Fruit fly (Drosophila melanogaster) whole organism, embryonic: ENCODE results near the gene CG14036.

ENCODE experiments used
- ATbp ChIP-seq: fragments of 200-800 bp; sonication (Bioruptor generic); optimal IDR thresholded peaks from 2 replicates; lab custom pipeline; 2017; ENCODE audit warnings: missing biosample characterization, mild to moderate bottlenecking, missing genetic modification characterization, missing genetic modification reagents
- Atf-2 ChIP-seq: fragments of 200-800 bp; sonication (Bioruptor generic); optimal IDR thresholded peaks from 2 replicates; lab custom pipeline; 2016; ENCODE audit warnings: missing biosample characterization, missing genetic modification characterization
- Bdp1 ChIP-seq: fragments of 200-800 bp; sonication (Bioruptor generic); optimal IDR thresholded peaks from 3 replicates; lab custom pipeline; 2016; ENCODE audit warnings: missing biosample characterization, missing genetic modification characterization
- BtbVII ChIP-seq: fragments of 200-800 bp; sonication (Bioruptor generic); optimal IDR thresholded peaks from 3 replicates; lab custom pipeline; 2017; ENCODE audit warnings: missing biosample characterization, mild to moderate bottlenecking, missing genetic modification characterization
- C15 ChIP-seq: fragments of 200-800 bp; sonication (Bioruptor generic); IDR thresholded peaks from 3 replicates; pipeline ENCODE4 v1.3.6; 2022; ENCODE audit warnings: missing biosample characterization, missing genetic modification characterization
- CG10147 ChIP-seq: fragments of 200-800 bp; sonication (Bioruptor generic); optimal IDR thresholded peaks from 2 replicates; lab custom pipeline; 2019; ENCODE audit warnings: missing biosample characterization, mild to moderate bottlenecking, missing genetic modification characterization, moderate library complexity
- CG1024 ChIP-seq: fragments of 200-800 bp; sonication (Bioruptor generic); IDR thresholded peaks from 2 replicates; pipeline ENCODE4 v1.3.6; 2022; ENCODE audit warnings: missing biosample characterization, missing genetic modification characterization
- CG10321 ChIP-seq: fragments of 200-800 bp; sonication (Bioruptor generic); IDR thresholded peaks from 2 replicates; pipeline ENCODE4 v1.3.6; 2022; ENCODE audit warnings: missing biosample characterization, missing genetic modification characterization
- CG12391 ChIP-seq: fragments of 200-800 bp; sonication (Bioruptor generic); optimal IDR thresholded peaks from 3 replicates; lab custom pipeline; 2018; ENCODE audit warnings: missing biosample characterization, mild to moderate bottlenecking, missing genetic modification characterization, moderate library complexity
- CG12744 ChIP-seq: fragments of 200-800 bp; sonication (Bioruptor generic); optimal IDR thresholded peaks from 2 replicates; lab custom pipeline; 2016; ENCODE audit warnings: missing biosample characterization, missing genetic modification characterization
- CG16815 ChIP-seq: fragments of 200-800 bp; sonication (Bioruptor generic); optimal IDR thresholded peaks from 3 replicates; lab custom pipeline; 2017; ENCODE audit warnings: missing biosample characterization, mild to moderate bottlenecking, missing genetic modification characterization
- CG17568 ChIP-seq: fragments of 200-800 bp; sonication (Bioruptor generic); optimal IDR thresholded peaks from 2 replicates; lab custom pipeline; 2018; ENCODE audit warnings: missing biosample characterization, mild to moderate bottlenecking, missing genetic modification characterization, moderate library complexity
- CG18764 ChIP-seq: fragments of 200-800 bp; sonication (Bioruptor generic); optimal IDR thresholded peaks from 3 replicates; lab custom pipeline; 2016; ENCODE audit warnings: missing biosample characterization, missing genetic modification characterization
- CG2875 ChIP-seq: fragments of 200-800 bp; sonication (Bioruptor generic); optimal IDR thresholded peaks from 2 replicates; lab custom pipeline; 2017; ENCODE audit warnings: missing biosample characterization, mild to moderate bottlenecking, missing genetic modification characterization, missing genetic modification reagents
- CG30431 ChIP-seq: fragments of 200-800 bp; sonication (Bioruptor generic); optimal IDR thresholded peaks from 2 replicates; lab custom pipeline; 2017; ENCODE audit warnings: missing biosample characterization, missing genetic modification characterization
- CG3281 ChIP-seq: fragments of 200-800 bp; sonication (Bioruptor generic); optimal IDR thresholded peaks from 3 replicates; lab custom pipeline; 2017; ENCODE audit warnings: missing biosample characterization, mild to moderate bottlenecking, missing genetic modification characterization
- CG3407 ChIP-seq: fragments of 200-800 bp; sonication (Bioruptor generic); optimal IDR thresholded peaks from 2 replicates; lab custom pipeline; 2018; ENCODE audit warnings: missing biosample characterization, mild to moderate bottlenecking, missing genetic modification characterization
- CG3726 ChIP-seq: fragments of 200-800 bp; sonication (Bioruptor generic); IDR thresholded peaks from 3 replicates; pipeline ENCODE4, ENCODE4 v1.3.6; 2022; ENCODE audit warnings: missing biosample characterization, missing genetic modification characterization
- CG3838 ChIP-seq: fragments of 200-800 bp; sonication (Bioruptor generic); optimal IDR thresholded peaks from 3 replicates; lab custom pipeline; 2016; ENCODE audit warnings: missing biosample characterization, missing genetic modification characterization
- CG6175 ChIP-seq: fragments of 200-800 bp; sonication (Bioruptor generic); IDR thresholded peaks from 3 replicates; pipeline ENCODE4 v1.3.6; 2022; ENCODE audit warnings: missing biosample characterization, missing genetic modification characterization
- CG6791 ChIP-seq: fragments of 200-800 bp; sonication (Bioruptor generic); IDR thresholded peaks from 3 replicates; pipeline ENCODE4 v1.3.6; 2022; ENCODE audit warnings: missing biosample characterization, missing genetic modification characterization; ENCODE audit not compliant: partially characterized antibody
- E2f1 ChIP-seq: fragments of 200-800 bp; sonication (Bioruptor generic); IDR thresholded peaks from 2 replicates; pipeline ENCODE4 v1.3.6; 2022; ENCODE audit warnings: missing biosample characterization, missing genetic modification characterization
- Fer3 ChIP-seq: fragments of 200-800 bp; sonication (Bioruptor generic); optimal IDR thresholded peaks from 2 replicates; lab custom pipeline; 2018; ENCODE audit warnings: missing biosample characterization, mild to moderate bottlenecking, missing genetic modification characterization, moderate library complexity
- HmgD ChIP-seq: fragments of 200-800 bp; sonication (Bioruptor generic); optimal IDR thresholded peaks from 3 replicates; lab custom pipeline; 2016; ENCODE audit warnings: missing biosample characterization, missing genetic modification characterization
- Hmx ChIP-seq: fragments of 200-800 bp; sonication (Bioruptor generic); optimal IDR thresholded peaks from 2 replicates; lab custom pipeline; 2016; ENCODE audit warnings: missing biosample characterization, missing genetic modification characterization
- Hr3 ChIP-seq: fragments of 200-800 bp; sonication (Bioruptor generic); optimal IDR thresholded peaks from 3 replicates; lab custom pipeline; 2016; ENCODE audit warnings: missing biosample characterization, missing genetic modification characterization
- Hsf ChIP-seq: fragments of 200-800 bp; sonication (Bioruptor generic); optimal IDR thresholded peaks from 3 replicates; lab custom pipeline; 2016; ENCODE audit warnings: missing biosample characterization, missing genetic modification characterization
- Meics ChIP-seq: fragments of 200-800 bp; sonication (Bioruptor generic); optimal IDR thresholded peaks from 2 replicates; lab custom pipeline; 2017; ENCODE audit warnings: missing biosample characterization, mild to moderate bottlenecking, missing genetic modification characterization
- NK7.1 ChIP-seq: fragments of 200-800 bp; sonication (Bioruptor generic); optimal IDR thresholded peaks from 3 replicates; lab custom pipeline; 2016; ENCODE audit warnings: missing biosample characterization, missing genetic modification characterization
- NfI ChIP-seq: fragments of 200-800 bp; sonication (Bioruptor generic); optimal IDR thresholded peaks from 3 replicates; lab custom pipeline; 2018; ENCODE audit warnings: missing biosample characterization, mild to moderate bottlenecking, missing genetic modification characterization, moderate library complexity
- Usf ChIP-seq: fragments of 200-800 bp; sonication (Bioruptor generic); optimal IDR thresholded peaks from 2 replicates; lab custom pipeline; 2017; ENCODE audit warnings: missing genotype, missing biosample characterization, missing genetic modification characterization
- ab ChIP-seq: fragments of 200-800 bp; sonication (Bioruptor generic); optimal IDR thresholded peaks from 2 replicates; lab custom pipeline; 2016; ENCODE audit warnings: missing biosample characterization, missing genetic modification characterization
- ash1 ChIP-seq: fragments of 200-800 bp; sonication (Bioruptor generic); optimal IDR thresholded peaks from 2 replicates; lab custom pipeline; 2018; ENCODE audit warnings: missing biosample characterization, mild to moderate bottlenecking, missing genetic modification characterization
- bcd ChIP-seq: fragments of 200-800 bp; sonication (Bioruptor generic); optimal IDR thresholded peaks from 2 replicates; lab custom pipeline; 2017; ENCODE audit warnings: missing biosample characterization, mild to moderate bottlenecking, missing genetic modification characterization
- bowl ChIP-seq: fragments of 200-800 bp; sonication (Bioruptor generic); IDR thresholded peaks from 2 replicates; pipeline ENCODE4 v1.3.6; 2022; ENCODE audit warnings: missing biosample characterization, missing genetic modification characterization
- cato ChIP-seq: fragments of 200-800 bp; sonication (Bioruptor generic); optimal IDR thresholded peaks from 2 replicates; lab custom pipeline; 2016; ENCODE audit warnings: missing biosample characterization, missing genetic modification characterization, borderline replicate concordance
- chn ChIP-seq: fragments of 200-800 bp; sonication (Bioruptor generic); optimal IDR thresholded peaks from 2 replicates; lab custom pipeline; 2016; ENCODE audit warnings: missing biosample characterization, missing genetic modification characterization
- danr ChIP-seq: fragments of 200-800 bp; sonication (Bioruptor generic); IDR thresholded peaks from 2 replicates; pipeline ENCODE4 v1.3.6; 2022; ENCODE audit warnings: missing biosample characterization, missing genetic modification characterization
- dati ChIP-seq: fragments of 200-800 bp; sonication (Bioruptor generic); IDR thresholded peaks from 2 replicates; pipeline ENCODE4 v1.3.6; 2022; ENCODE audit warnings: missing biosample characterization, missing genetic modification characterization
- dimm ChIP-seq: fragments of 200-800 bp; sonication (Bioruptor generic); IDR thresholded peaks from 2 replicates; pipeline ENCODE4 v1.3.6; 2022; ENCODE audit warnings: missing biosample characterization, missing genetic modification characterization
- dmrt11E ChIP-seq: fragments of 200-800 bp; sonication (Bioruptor generic); optimal IDR thresholded peaks from 3 replicates; lab custom pipeline; 2018; ENCODE audit warnings: missing biosample characterization, mild to moderate bottlenecking, missing genetic modification characterization, moderate library complexity
- ems ChIP-seq: fragments of 200-800 bp; sonication (Bioruptor generic); optimal IDR thresholded peaks from 3 replicates; lab custom pipeline; 2016; ENCODE audit warnings: missing biosample characterization, missing genetic modification characterization
- eve ChIP-seq, 2 experiments: fragments of >200 bp; optimal IDR thresholded peaks; 2 replicates each; lab custom pipeline; 2017; ENCODE audit warnings: missing biosample characterization in 2 of 2, missing genetic modification characterization in 2 of 2
- gsb ChIP-seq: fragments of 200-800 bp; sonication (Bioruptor generic); IDR thresholded peaks from 2 replicates; pipeline ENCODE4 v1.3.6; 2022; ENCODE audit warnings: missing biosample characterization, missing genetic modification characterization
- jing ChIP-seq: fragments of 200-800 bp; sonication (Bioruptor generic); optimal IDR thresholded peaks from 2 replicates; lab custom pipeline; 2018; ENCODE audit warnings: missing biosample characterization, mild to moderate bottlenecking, missing genetic modification characterization
- knrl ChIP-seq: fragments of 200-800 bp; sonication (Bioruptor generic); IDR thresholded peaks from 3 replicates; pipeline ENCODE4 v1.3.6; 2022; ENCODE audit warnings: missing biosample characterization, missing genetic modification characterization; ENCODE audit not compliant: partially characterized antibody
- mirr ChIP-seq: fragments of 200-800 bp; sonication (Bioruptor generic); optimal IDR thresholded peaks from 3 replicates; lab custom pipeline; 2018; ENCODE audit warnings: missing biosample characterization, mild to moderate bottlenecking, missing genetic modification characterization
- scrt ChIP-seq: fragments of 200-800 bp; sonication (Bioruptor generic); optimal IDR thresholded peaks from 2 replicates; lab custom pipeline; 2018; ENCODE audit warnings: missing biosample characterization, mild to moderate bottlenecking, missing genetic modification characterization, moderate library complexity
- tgo ChIP-seq: fragments of 200-800 bp; sonication (Bioruptor generic); IDR thresholded peaks from 3 replicates; pipeline ENCODE4 v1.3.6; 2022; ENCODE audit warnings: missing biosample characterization, missing genetic modification characterization
- unpg ChIP-seq: fragments of 200-800 bp; sonication (Bioruptor generic); optimal IDR thresholded peaks from 3 replicates; lab custom pipeline; 2018; ENCODE audit warnings: missing biosample characterization, mild to moderate bottlenecking, missing genetic modification characterization, moderate library complexity
- usp ChIP-seq: fragments of >200 bp; optimal IDR thresholded peaks from 2 replicates; lab custom pipeline; 2017; ENCODE audit warnings: missing biosample characterization, missing genetic modification characterization
- wdn ChIP-seq: fragments of 200-800 bp; sonication (Bioruptor generic); IDR thresholded peaks from 2 replicates; pipeline ENCODE4 v1.3.6; 2022; ENCODE audit warnings: missing biosample characterization, missing genetic modification characterization

CG14036 gene

DNA sequence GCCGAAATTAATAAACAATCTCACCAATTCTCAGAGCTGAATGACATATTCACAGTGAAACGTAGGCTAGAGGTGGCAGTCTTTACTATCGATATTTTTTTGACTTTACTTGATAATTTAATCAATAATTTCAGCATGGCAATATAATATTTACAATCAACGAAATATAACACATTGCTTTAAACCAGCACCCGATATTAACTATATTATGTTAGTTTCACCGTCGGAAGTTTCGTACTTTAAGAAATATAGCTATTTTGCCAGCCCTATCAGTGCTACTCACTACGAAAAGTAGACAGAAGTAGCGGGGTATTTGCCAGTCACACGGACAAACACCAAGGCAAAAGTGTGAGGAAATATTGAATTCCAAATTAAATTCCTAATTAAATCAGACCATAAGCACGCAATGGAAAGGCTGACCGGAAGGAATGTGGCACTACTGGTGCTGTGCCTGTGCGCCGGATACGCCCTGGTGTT is 44.0 kb downstream of the CG14036 start, which contains the start of the genes CG31917, Tfb5 and SelT (continued):
- TF ChIP-seq ems (GFP tag; lab: Kevin White, UChicago) = peak; percentile 8
- TF ChIP-seq Hr3 = peak; percentile 53
- TF ChIP-seq CG2875 = no peak
- TF ChIP-seq E2f1 (GFP tag; lab: Robert Waterston, UW) = no peak
- peak; percentile 59 for TF ChIP-seq NfI (GFP tag; lab: Kevin White, UChicago)
- no peak for TF ChIP-seq eve (GFP tag; optimal IDR thresholded peaks at IDR 0.05; lab: Kevin White, UChicago)
- no peak for TF ChIP-seq CG3281 (GFP tag; lab: Kevin White, UChicago)
- peak; percentile 40 for TF ChIP-seq CG12744 (GFP tag; lab: Kevin White, UChicago)
- peak; percentile 8 for TF ChIP-seq cato (GFP tag; lab: Kevin White, UChicago)
- TF ChIP-seq mirr (GFP tag; lab: Kevin White, UChicago) = no peak
- TF ChIP-seq bcd (GFP tag; lab: Kevin White, UChicago) = peak; percentile 32
- TF ChIP-seq wdn (GFP tag; lab: Robert Waterston, UW) = peak; percentile 31; the same call in 1 of the 2 replicates
- TF ChIP-seq C15 (GFP tag; lab: Robert Waterston, UW) = no peak
- no peak for TF ChIP-seq scrt (GFP tag; lab: Kevin White, UChicago)
- no peak for TF ChIP-seq Bdp1 (GFP tag; lab: Kevin White, UChicago)
- TF ChIP-seq CG16815 (GFP tag; lab: Kevin White, UChicago) = no peak
- TF ChIP-seq CG6791 (GFP tag; lab: Robert Waterston, UW) = peak; percentile 57; the same call in 2 of the 3 replicates
- no peak for TF ChIP-seq CG10147 (GFP tag; lab: Kevin White, UChicago)
- peak; percentile 80 for TF ChIP-seq knrl (GFP tag; lab: Robert Waterston, UW)
- no peak for TF ChIP-seq ab (GFP tag; lab: Kevin White, UChicago)
- no peak for TF ChIP-seq ash1 (GFP tag; lab: Kevin White, UChicago)
- TF ChIP-seq dmrt11E (tag; lab: Kevin White, UChicago) = peak; percentile 52
- no peak for TF ChIP-seq NK7.1 (GFP tag; lab: Kevin White, UChicago)
- TF ChIP-seq dimm = no peak
- no peak for TF ChIP-seq CG10321 (GFP tag; lab: Robert Waterston, UW)
- no peak for TF ChIP-seq CG18764 (GFP tag; lab: Kevin White, UChicago)
- peak; percentile 18 for TF ChIP-seq Fer3 (tag; lab: Kevin White, UChicago)
- peak; percentile 10 for TF ChIP-seq Usf (GFP tag; lab: Kevin White, UChicago)
- peak; percentile 82 for TF ChIP-seq CG12391 (tag; lab: Kevin White, UChicago)
- no peak for TF ChIP-seq jing (GFP tag; lab: Kevin White, UChicago)
- no peak for TF ChIP-seq Hmx
- TF ChIP-seq bowl (GFP tag; lab: Robert Waterston, UW) = no peak
- TF ChIP-seq CG3726 = no peak
- TF ChIP-seq CG3407 (GFP tag; lab: Kevin White, UChicago) = no peak
- peak; percentile 30 for TF ChIP-seq Atf-2 (GFP tag; lab: Kevin White, UChicago)
- peak; percentile 34; the same call in 1 of the 2 replicates for TF ChIP-seq danr (GFP tag; lab: Robert Waterston, UW)
- peak; percentile 62 for TF ChIP-seq HmgD (GFP tag; lab: Kevin White, UChicago)
- TF ChIP-seq CG30431 (GFP tag; lab: Kevin White, UChicago) = no peak
- TF ChIP-seq unpg (GFP tag; lab: Kevin White, UChicago) = peak; percentile 68
- no peak for TF ChIP-seq ATbp (GFP tag; lab: Kevin White, UChicago)
- TF ChIP-seq dati (GFP tag; lab: Robert Waterston, UW) = no peak
- TF ChIP-seq BtbVII (GFP tag; lab: Kevin White, UChicago) = no peak
- no peak for TF ChIP-seq gsb (GFP tag; lab: Robert Waterston, UW)
- no peak for TF ChIP-seq Meics (GFP tag; lab: Kevin White, UChicago)
- TF ChIP-seq tgo (GFP tag; lab: Robert Waterston, UW) = peak; percentile 43; the same call in 1 of the 3 replicates
- peak; percentile 9 for TF ChIP-seq chn (GFP tag; lab: Kevin White, UChicago)
- TF ChIP-seq CG1024 (GFP tag; lab: Robert Waterston, UW) = peak; percentile 34; the same call in 1 of the 2 replicates
- peak; percentile 38 for TF ChIP-seq CG3838
- TF ChIP-seq usp (GFP tag; lab: Kevin White, UChicago) = no peak
- TF ChIP-seq CG17568 (GFP tag; lab: Kevin White, UChicago) = no peak
- TF ChIP-seq Hsf (GFP tag; lab: Kevin White, UChicago) = peak; percentile 73
- no peak for TF ChIP-seq CG6175 (GFP tag; lab: Robert Waterston, UW)
